Fruit fly (Drosophila melanogaster) whole organism, embryonic: Measurements from ENCODE around the gene Or85c.

Experiments
- Awh ChIP-seq: fragments of 200-800 bp; sonication (Bioruptor generic); IDR thresholded peaks from 2 replicates; pipeline ENCODE4, ENCODE4 v1.3.6; 2022; ENCODE audit warnings: missing biosample characterization, missing genetic modification characterization
- BEAF-32 ChIP-seq: fragments of 200-800 bp; sonication (Bioruptor generic); optimal IDR thresholded peaks from 3 replicates; lab custom pipeline; 2017; ENCODE audit warnings: missing biosample characterization, missing genetic modification characterization, mild to moderate bottlenecking, moderate library complexity, missing genetic modification reagents
- CG11695 ChIP-seq: fragments of 200-800 bp; sonication (Bioruptor generic); IDR thresholded peaks from 3 replicates; pipeline ENCODE4 v1.3.6; 2022; ENCODE audit warnings: missing biosample characterization, missing genetic modification characterization
- CG11723 ChIP-seq: fragments of 200-800 bp; sonication (Bioruptor generic); optimal IDR thresholded peaks from 2 replicates; lab custom pipeline; 2017; ENCODE audit warnings: missing biosample characterization, mild to moderate bottlenecking, missing genetic modification characterization
- CG12155 ChIP-seq: fragments of 200-800 bp; sonication (Bioruptor generic); optimal IDR thresholded peaks from 3 replicates; lab custom pipeline; 2016; ENCODE audit warnings: missing biosample characterization, missing genetic modification characterization
- CG12769 ChIP-seq: fragments of 200-800 bp; sonication (Bioruptor generic); optimal IDR thresholded peaks from 2 replicates; lab custom pipeline; 2019; ENCODE audit warnings: missing biosample characterization, mild to moderate bottlenecking, missing genetic modification characterization, moderate library complexity
- CG13287 ChIP-seq: fragments of 200-800 bp; sonication (Bioruptor generic); IDR thresholded peaks from 2 replicates; pipeline ENCODE4 v1.3.6; 2022; ENCODE audit warnings: missing biosample characterization, missing genetic modification characterization; ENCODE audit not compliant: partially characterized antibody
- CG14860 ChIP-seq: fragments of 200-800 bp; sonication (Bioruptor generic); IDR thresholded peaks from 3 replicates; pipeline ENCODE4 v1.3.6; 2022; ENCODE audit warnings: missing biosample characterization, missing genetic modification characterization; ENCODE audit not compliant: partially characterized antibody
- CG15011 ChIP-seq: fragments of 200-800 bp; sonication (Bioruptor generic); optimal IDR thresholded peaks from 3 replicates; lab custom pipeline; 2018; ENCODE audit warnings: missing biosample characterization, mild to moderate bottlenecking, missing genetic modification characterization
- CG17359 ChIP-seq: fragments of 200-800 bp; sonication (Bioruptor generic); optimal IDR thresholded peaks from 3 replicates; lab custom pipeline; 2018; ENCODE audit warnings: missing biosample characterization, mild to moderate bottlenecking, missing genetic modification characterization, moderate library complexity
- CG17912 ChIP-seq: fragments of 200-800 bp; sonication (Bioruptor generic); optimal IDR thresholded peaks from 2 replicates; lab custom pipeline; 2018; ENCODE audit warnings: missing biosample characterization, mild to moderate bottlenecking, missing genetic modification characterization
- CG18619 ChIP-seq: fragments of 200-800 bp; sonication (Bioruptor generic); optimal IDR thresholded peaks from 3 replicates; lab custom pipeline; 2017; ENCODE audit warnings: missing biosample characterization, mild to moderate bottlenecking, missing genetic modification characterization
- CG6683 ChIP-seq: fragments of 200-800 bp; sonication (Bioruptor generic); optimal IDR thresholded peaks from 2 replicates; lab custom pipeline; 2017; ENCODE audit warnings: missing biosample characterization, mild to moderate bottlenecking, missing genetic modification characterization, missing genetic modification reagents
- CG7786 ChIP-seq: fragments of 200-800 bp; sonication (Bioruptor generic); optimal IDR thresholded peaks from 2 replicates; lab custom pipeline; 2016; ENCODE audit warnings: missing biosample characterization, missing genetic modification characterization
- CG9609 ChIP-seq: fragments of 200-800 bp; sonication (Bioruptor generic); optimal IDR thresholded peaks from 3 replicates; lab custom pipeline; 2016; ENCODE audit warnings: missing biosample characterization, missing genetic modification characterization
- CG9932 ChIP-seq: fragments of 200-800 bp; sonication (Bioruptor generic); IDR thresholded peaks from 2 replicates; pipeline ENCODE4 v1.3.6; 2022; ENCODE audit warnings: missing biosample characterization, missing genetic modification characterization
- Dip3 ChIP-seq: fragments of 200-800 bp; sonication (Bioruptor generic); optimal IDR thresholded peaks from 3 replicates; lab custom pipeline; 2016; ENCODE audit warnings: missing biosample characterization, missing genetic modification characterization
- Doc2 ChIP-seq: fragments of 200-800 bp; sonication (Bioruptor generic); IDR thresholded peaks from 2 replicates; pipeline ENCODE4 v1.3.6; 2022; ENCODE audit warnings: missing biosample characterization, missing genetic modification characterization
- Dref ChIP-seq: fragments of 200-800 bp; sonication (Bioruptor generic); IDR thresholded peaks from 2 replicates; pipeline ENCODE4 v1.3.6; 2022; ENCODE audit warnings: missing biosample characterization, missing genetic modification characterization
- Drgx ChIP-seq: fragments of 200-800 bp; sonication (Bioruptor generic); IDR thresholded peaks from 2 replicates; pipeline ENCODE4 v1.3.6; 2022; ENCODE audit warnings: missing biosample characterization, missing genetic modification characterization
- HLH4C ChIP-seq: fragments of 200-800 bp; sonication (Bioruptor generic); IDR thresholded peaks from 3 replicates; pipeline ENCODE4 v1.3.6; 2022; ENCODE audit warnings: missing biosample characterization, missing genetic modification characterization; ENCODE audit not compliant: partially characterized antibody
- HLHmδ ChIP-seq: fragments of 200-800 bp; sonication (Bioruptor generic); optimal IDR thresholded peaks from 2 replicates; lab custom pipeline; 2018; ENCODE audit warnings: missing biosample characterization, mild to moderate bottlenecking, missing genetic modification characterization, moderate library complexity
- Hand ChIP-seq: fragments of 200-800 bp; sonication (Bioruptor generic); optimal IDR thresholded peaks from 2 replicates; lab custom pipeline; 2017; ENCODE audit warnings: mild to moderate bottlenecking, missing biosample characterization, missing genetic modification reagents, missing genetic modification characterization
- Hr51 ChIP-seq, 2 experiments: fragments of 200-800 bp; sonication (Bioruptor generic); optimal IDR thresholded peaks; 2 replicates in 1 of 2; 3 replicates in 1 of 2; lab custom pipeline; 2016 to 2018; ENCODE audit warnings: missing biosample characterization in 2 of 2, missing genetic modification characterization in 2 of 2, mild to moderate bottlenecking in 1 of 2, moderate library complexity in 1 of 2
- Lpt ChIP-seq: fragments of >200 bp; optimal IDR thresholded peaks from 2 replicates; lab custom pipeline; 2018; ENCODE audit warnings: missing biosample characterization, missing genetic modification characterization
- NK7.1 ChIP-seq: fragments of 200-800 bp; sonication (Bioruptor generic); optimal IDR thresholded peaks from 3 replicates; lab custom pipeline; 2016; ENCODE audit warnings: missing biosample characterization, missing genetic modification characterization
- Nf-YB ChIP-seq: fragments of 200-800 bp; sonication (Bioruptor generic); optimal IDR thresholded peaks from 3 replicates; lab custom pipeline; 2019; ENCODE audit warnings: missing biosample characterization, mild to moderate bottlenecking, missing genetic modification characterization, moderate library complexity
- Side ChIP-seq: fragments of 200-800 bp; sonication (Bioruptor generic); optimal IDR thresholded peaks from 2 replicates; lab custom pipeline; 2016; ENCODE audit warnings: missing biosample characterization, missing genetic modification characterization
- Sry-β ChIP-seq: fragments of 200-800 bp; sonication (Bioruptor generic); optimal IDR thresholded peaks from 2 replicates; lab custom pipeline; 2018; ENCODE audit warnings: missing biosample characterization, mild to moderate bottlenecking, missing genetic modification characterization, moderate library complexity
- Sry-δ ChIP-seq: fragments of 200-800 bp; sonication (Bioruptor generic); optimal IDR thresholded peaks from 2 replicates; lab custom pipeline; 2016; ENCODE audit warnings: missing biosample characterization, missing genetic modification characterization
- TFAM ChIP-seq: fragments of 200-800 bp; sonication (Bioruptor generic); optimal IDR thresholded peaks from 2 replicates; lab custom pipeline; 2017; ENCODE audit warnings: missing biosample characterization, missing genetic modification characterization, inconsistent platforms
- abd-A ChIP-seq: fragments of 200-800 bp; sonication (Bioruptor generic); optimal IDR thresholded peaks from 3 replicates; lab custom pipeline; 2019; ENCODE audit warnings: missing biosample characterization, mild to moderate bottlenecking, missing genetic modification characterization, moderate library complexity
- ac ChIP-seq: fragments of 200-800 bp; sonication (Bioruptor generic); optimal IDR thresholded peaks from 3 replicates; lab custom pipeline; 2017; ENCODE audit warnings: missing biosample characterization, mild to moderate bottlenecking, missing genetic modification characterization
- al ChIP-seq: fragments of 200-800 bp; sonication (Bioruptor generic); IDR thresholded peaks from 2 replicates; pipeline ENCODE4 v1.3.6; 2022; ENCODE audit warnings: missing biosample characterization, missing genetic modification characterization
- btn ChIP-seq: fragments of 200-800 bp; sonication (Bioruptor generic); optimal IDR thresholded peaks from 2 replicates; lab custom pipeline; 2016; ENCODE audit warnings: missing biosample characterization, missing genetic modification characterization
- grau ChIP-seq: fragments of 200-800 bp; optimal IDR thresholded peaks from 3 replicates; lab custom pipeline; 2019; ENCODE audit warnings: missing biosample characterization, mild to moderate bottlenecking, missing genetic modification characterization, moderate library complexity
- gsb-n ChIP-seq: fragments of 200-800 bp; sonication (Bioruptor generic); optimal IDR thresholded peaks from 3 replicates; lab custom pipeline; 2018; ENCODE audit warnings: missing biosample characterization, mild to moderate bottlenecking, missing genetic modification characterization
- her ChIP-seq: fragments of 200-800 bp; sonication (Bioruptor generic); optimal IDR thresholded peaks from 2 replicates; lab custom pipeline; 2016; ENCODE audit warnings: missing biosample characterization, missing genetic modification characterization
- lilli ChIP-seq: fragments of 200-800 bp; sonication (Bioruptor generic); optimal IDR thresholded peaks from 3 replicates; lab custom pipeline; 2016; ENCODE audit warnings: missing biosample characterization, missing genetic modification characterization
- nerfin-2 ChIP-seq: fragments of 200-800 bp; sonication (Bioruptor generic); IDR thresholded peaks from 2 replicates; pipeline ENCODE4 v1.3.6; 2022; ENCODE audit warnings: missing biosample characterization, missing genetic modification characterization; ENCODE audit not compliant: partially characterized antibody
- odd ChIP-seq: fragments of 200-800 bp; sonication (Bioruptor generic); optimal IDR thresholded peaks from 2 replicates; lab custom pipeline; 2017; ENCODE audit warnings: missing biosample characterization, mild to moderate bottlenecking, missing genetic modification characterization
- peb ChIP-seq: fragments of 200-800 bp; sonication (Bioruptor generic); IDR thresholded peaks from 2 replicates; pipeline ENCODE4 v1.3.6; 2022; ENCODE audit warnings: missing biosample characterization, missing genetic modification characterization
- phol ChIP-seq: fragments of 200-800 bp; sonication (Bioruptor generic); optimal IDR thresholded peaks from 3 replicates; lab custom pipeline; 2018; ENCODE audit warnings: missing biosample characterization, mild to moderate bottlenecking, missing genetic modification characterization, moderate library complexity
- pita ChIP-seq: fragments of 200-800 bp; sonication (Bioruptor generic); optimal IDR thresholded peaks from 2 replicates; lab custom pipeline; 2017; ENCODE audit warnings: missing biosample characterization, mild to moderate bottlenecking, missing genetic modification characterization
- sens ChIP-seq: fragments of 200-800 bp; sonication (Bioruptor generic); peaks from one replicate; lab custom pipeline; 2016; ENCODE audit warnings: missing biosample characterization, missing genetic modification characterization
- sens-2 ChIP-seq: fragments of 200-800 bp; sonication (Bioruptor generic); IDR thresholded peaks from 2 replicates; pipeline ENCODE4 v1.3.6; 2022; ENCODE audit warnings: missing biosample characterization, missing genetic modification characterization
- sim ChIP-seq: fragments of 200-800 bp; sonication (Bioruptor generic); IDR thresholded peaks from 2 replicates; pipeline ENCODE4 v1.3.6; 2022; ENCODE audit warnings: missing biosample characterization, missing genetic modification characterization
- sqz ChIP-seq: fragments of 200-800 bp; sonication (Bioruptor generic); optimal IDR thresholded peaks from 3 replicates; lab custom pipeline; 2018; ENCODE audit warnings: missing biosample characterization, mild to moderate bottlenecking, missing genetic modification characterization
- sr ChIP-seq: fragments of 200-800 bp; sonication (Bioruptor generic); IDR thresholded peaks from 3 replicates; pipeline ENCODE4 v1.3.6; 2022; ENCODE audit warnings: missing biosample characterization, missing genetic modification characterization
- twi ChIP-seq: fragments of 200-800 bp; optimal IDR thresholded peaks from 2 replicates; lab custom pipeline; 2019; ENCODE audit warnings: missing biosample characterization, mild to moderate bottlenecking, missing genetic modification characterization, moderate library complexity
- usp ChIP-seq: fragments of >200 bp; optimal IDR thresholded peaks from 2 replicates; lab custom pipeline; 2017; ENCODE audit warnings: missing biosample characterization, missing genetic modification characterization

Gene Or85c

dm6 chr3R:8482881-8483280, 29.9 kb downstream of the Or85c start:
- peak; percentile 70 for TF ChIP-seq lilli (GFP tag; lab: Kevin White, UChicago)
- peak; percentile 63 for TF ChIP-seq CG9609 (GFP tag; lab: Kevin White, UChicago)
- peak; percentile 24; the same call in 1 of the 2 replicates for TF ChIP-seq al (GFP tag; lab: Robert Waterston, UW)
- TF ChIP-seq sim = no peak; the same call in 1 of the 2 replicates
- no peak for TF ChIP-seq Sry-δ (GFP tag; lab: Kevin White, UChicago)
- peak; percentile 36 for TF ChIP-seq Nf-YB
- TF ChIP-seq btn = peak; percentile 60
- peak; percentile 69 for TF ChIP-seq phol (tag; lab: Kevin White, UChicago)
- TF ChIP-seq Doc2 = 0 out of 2 replicates have a peak, but pooled peaks have one; percentile 31
- TF ChIP-seq BEAF-32 (GFP tag; lab: Kevin White, UChicago) = no peak
- peak; percentile 67 for TF ChIP-seq Side (GFP tag; lab: Kevin White, UChicago)
- peak; percentile 9 for TF ChIP-seq odd
- TF ChIP-seq sr (GFP tag; lab: Robert Waterston, UW) = no peak
- TF ChIP-seq HLHmδ (GFP tag; lab: Kevin White, UChicago) = no peak
- peak; percentile 74 for TF ChIP-seq grau (tag; lab: Kevin White, UChicago)
- no peak for TF ChIP-seq CG14860 (GFP tag; lab: Robert Waterston, UW)
- no peak for TF ChIP-seq abd-A
- no peak for TF ChIP-seq Sry-β (GFP tag; lab: Kevin White, UChicago)
- TF ChIP-seq NK7.1 (GFP tag; lab: Kevin White, UChicago) = no peak
- peak; percentile 45 for TF ChIP-seq CG11723 (GFP tag; lab: Kevin White, UChicago)
- TF ChIP-seq CG18619 = peak; percentile 57
- TF ChIP-seq usp (GFP tag; lab: Kevin White, UChicago) = no peak
- no peak for TF ChIP-seq TFAM (GFP tag; lab: Kevin White, UChicago)
- TF ChIP-seq sqz (GFP tag; lab: Kevin White, UChicago) = no peak
- no peak for TF ChIP-seq CG6683
- TF ChIP-seq peb (GFP tag; lab: Robert Waterston, UW) = peak; percentile 37; the same call in 1 of the 2 replicates
- no peak for TF ChIP-seq ac (GFP tag; lab: Kevin White, UChicago)
- TF ChIP-seq CG9932 (GFP tag; lab: Robert Waterston, UW) = peak; percentile 59
- peak; percentile 88 for TF ChIP-seq CG12769 (tag; lab: Kevin White, UChicago)
- no peak for TF ChIP-seq Lpt (GFP tag; lab: Kevin White, UChicago)
- TF ChIP-seq CG17359 (tag; lab: Kevin White, UChicago) = peak; percentile 79
- peak; percentile 23 for TF ChIP-seq gsb-n
- peak; percentile 49 for TF ChIP-seq Dip3 (GFP tag; lab: Kevin White, UChicago)
- no peak for TF ChIP-seq twi (tag; lab: Kevin White, UChicago)
- TF ChIP-seq CG7786 (GFP tag; lab: Kevin White, UChicago) = peak; percentile 68
- TF ChIP-seq sens-2 (GFP tag; lab: Robert Waterston, UW) = peak; percentile 51; the same call in 1 of the 2 replicates
- no peak for TF ChIP-seq HLH4C
- no peak for TF ChIP-seq pita (GFP tag; lab: Kevin White, UChicago)
- TF ChIP-seq Hr51 (GFP tag; optimal IDR thresholded peaks at IDR 0.05; lab: Kevin White, UChicago) = peak; percentile 37 to 74
- TF ChIP-seq nerfin-2 (GFP tag; lab: Robert Waterston, UW) = no peak
- no peak for TF ChIP-seq CG17912 (GFP tag; lab: Kevin White, UChicago)
- TF ChIP-seq her (GFP tag; lab: Kevin White, UChicago) = no peak
- peak; percentile 49 for TF ChIP-seq Drgx (GFP tag; lab: Robert Waterston, UW)
- TF ChIP-seq CG11695 (GFP tag; lab: Robert Waterston, UW) = 0 out of 3 replicates have a peak, but pooled peaks have one; percentile 39
- peak; percentile 60; the same call in 1 of the 2 replicates for TF ChIP-seq Awh (GFP tag; lab: Robert Waterston, UW)
- no peak for TF ChIP-seq CG13287 (GFP tag; lab: Robert Waterston, UW)
- peak; percentile 62 for TF ChIP-seq Hand
- no peak for TF ChIP-seq CG15011 (GFP tag; lab: Kevin White, UChicago)
- peak; percentile 38 for TF ChIP-seq CG12155 (GFP tag; lab: Kevin White, UChicago)
- 0 out of 2 replicates have a peak, but pooled peaks have one; percentile 10 for TF ChIP-seq Dref (GFP tag; lab: Robert Waterston, UW)
- peak; percentile 95 for TF ChIP-seq sens
